Fruit fly (Drosophila melanogaster) whole organism, embryonic: Measurements from ENCODE around the gene awd.

Experiments used
- Aef1 ChIP-seq: fragments of 200-800 bp; sonication (Bioruptor generic); IDR thresholded peaks from 3 replicates; pipeline ENCODE4 v1.3.6; 2022; ENCODE audit warnings: missing biosample characterization, missing genetic modification characterization
- Bdp1 ChIP-seq: fragments of 200-800 bp; sonication (Bioruptor generic); optimal IDR thresholded peaks from 3 replicates; lab custom pipeline; 2016; ENCODE audit warnings: missing biosample characterization, missing genetic modification characterization
- CG10267 ChIP-seq: fragments of 200-800 bp; sonication (Bioruptor generic); optimal IDR thresholded peaks from 2 replicates; lab custom pipeline; 2018; ENCODE audit warnings: missing biosample characterization, mild to moderate bottlenecking, missing genetic modification characterization, moderate library complexity
- CG11504 ChIP-seq: fragments of 200-800 bp; sonication (Bioruptor generic); optimal IDR thresholded peaks from 3 replicates; lab custom pipeline; 2019; ENCODE audit warnings: missing biosample characterization, mild to moderate bottlenecking, missing genetic modification characterization, moderate library complexity
- CG12155 ChIP-seq: fragments of 200-800 bp; sonication (Bioruptor generic); optimal IDR thresholded peaks from 3 replicates; lab custom pipeline; 2016; ENCODE audit warnings: missing biosample characterization, missing genetic modification characterization
- CG14710 ChIP-seq: fragments of 200-800 bp; sonication (Bioruptor generic); optimal IDR thresholded peaks from 3 replicates; lab custom pipeline; 2019; ENCODE audit warnings: missing biosample characterization, mild to moderate bottlenecking, missing genetic modification characterization, moderate library complexity
- CG1529 ChIP-seq: fragments of 200-800 bp; sonication (Bioruptor generic); optimal IDR thresholded peaks from 3 replicates; lab custom pipeline; 2018; ENCODE audit warnings: missing biosample characterization, missing genetic modification characterization
- CG15479 ChIP-seq: fragments of 200-800 bp; sonication (Bioruptor generic); optimal IDR thresholded peaks from 3 replicates; lab custom pipeline; 2019; ENCODE audit warnings: missing biosample characterization, mild to moderate bottlenecking, missing genetic modification characterization, moderate library complexity
- CG15696 ChIP-seq: fragments of 200-800 bp; sonication (Bioruptor generic); optimal IDR thresholded peaks from 2 replicates; lab custom pipeline; 2019; ENCODE audit warnings: missing biosample characterization, mild to moderate bottlenecking, missing genetic modification characterization, moderate library complexity
- CG16813 ChIP-seq: fragments of 200-800 bp; sonication (Bioruptor generic); IDR thresholded peaks from 3 replicates; pipeline ENCODE4 v1.3.6; 2022; ENCODE audit warnings: missing biosample characterization, missing genetic modification characterization; ENCODE audit not compliant: partially characterized antibody
- CG16863 ChIP-seq: fragments of 200-800 bp; sonication (Bioruptor generic); optimal IDR thresholded peaks from 3 replicates; lab custom pipeline; 2016; ENCODE audit warnings: missing biosample characterization, missing genetic modification characterization
- CG17328 ChIP-seq: fragments of 200-800 bp; sonication (Bioruptor generic); IDR thresholded peaks from 2 replicates; pipeline ENCODE4 v1.3.6; 2022; ENCODE audit warnings: missing biosample characterization, missing genetic modification characterization
- CG17829 ChIP-seq: fragments of 200-800 bp; optimal IDR thresholded peaks from 2 replicates; lab custom pipeline; 2019; ENCODE audit warnings: missing biosample characterization, mild to moderate bottlenecking, missing genetic modification characterization, moderate library complexity
- CG4328 ChIP-seq: fragments of 200-800 bp; sonication (Bioruptor generic); optimal IDR thresholded peaks from 3 replicates; lab custom pipeline; 2017; ENCODE audit warnings: missing biosample characterization, missing genetic modification reagents, missing genetic modification characterization
- CG4820 ChIP-seq: fragments of 200-800 bp; sonication (Bioruptor generic); optimal IDR thresholded peaks from 3 replicates; lab custom pipeline; 2016; ENCODE audit warnings: missing biosample characterization, missing genetic modification characterization
- CG5180 ChIP-seq: fragments of 200-800 bp; sonication (Bioruptor generic); optimal IDR thresholded peaks from 3 replicates; lab custom pipeline; 2017; ENCODE audit warnings: missing biosample characterization, missing genetic modification characterization, mild to moderate bottlenecking, moderate library complexity, missing genetic modification reagents
- CG6813 ChIP-seq: fragments of 200-800 bp; sonication (Bioruptor generic); optimal IDR thresholded peaks from 2 replicates; lab custom pipeline; 2017; ENCODE audit warnings: missing biosample characterization, missing genetic modification characterization, mild to moderate bottlenecking, moderate library complexity, missing genetic modification reagents
- CG7745 ChIP-seq: fragments of 200-800 bp; sonication (Bioruptor generic); optimal IDR thresholded peaks from 2 replicates; lab custom pipeline; 2018; ENCODE audit warnings: missing biosample characterization, mild to moderate bottlenecking, missing genetic modification characterization, moderate library complexity
- CG7928 ChIP-seq: fragments of 200-800 bp; sonication (Bioruptor generic); optimal IDR thresholded peaks from 2 replicates; lab custom pipeline; 2017; ENCODE audit warnings: missing biosample characterization, mild to moderate bottlenecking, missing genetic modification characterization
- CG8359 ChIP-seq: fragments of 200-800 bp; sonication (Bioruptor generic); optimal IDR thresholded peaks from 2 replicates; lab custom pipeline; 2017; ENCODE audit warnings: missing biosample characterization, mild to moderate bottlenecking, missing genetic modification characterization, borderline replicate concordance
- CG8388 ChIP-seq: fragments of 200-800 bp; sonication (Bioruptor generic); optimal IDR thresholded peaks from 2 replicates; lab custom pipeline; 2019; ENCODE audit warnings: missing biosample characterization, mild to moderate bottlenecking, missing genetic modification characterization, moderate library complexity
- CG8478 ChIP-seq: fragments of >200 bp; optimal IDR thresholded peaks from 2 replicates; lab custom pipeline; 2018
- CG9437 ChIP-seq: fragments of 200-800 bp; sonication (Bioruptor generic); optimal IDR thresholded peaks from 2 replicates; lab custom pipeline; 2018; ENCODE audit warnings: missing biosample characterization, mild to moderate bottlenecking, missing genetic modification characterization
- CG9609 ChIP-seq: fragments of 200-800 bp; sonication (Bioruptor generic); optimal IDR thresholded peaks from 3 replicates; lab custom pipeline; 2016; ENCODE audit warnings: missing biosample characterization, missing genetic modification characterization
- CG9797 ChIP-seq: fragments of 200-800 bp; sonication (Bioruptor generic); optimal IDR thresholded peaks from 3 replicates; lab custom pipeline; 2018; ENCODE audit warnings: missing biosample characterization, mild to moderate bottlenecking, missing genetic modification characterization
- CrebB ChIP-seq: fragments of 200-800 bp; sonication (Bioruptor generic); optimal IDR thresholded peaks from 3 replicates; lab custom pipeline; 2018; ENCODE audit warnings: missing biosample characterization, mild to moderate bottlenecking, missing genetic modification characterization
- Dip3 ChIP-seq: fragments of 200-800 bp; sonication (Bioruptor generic); optimal IDR thresholded peaks from 3 replicates; lab custom pipeline; 2016; ENCODE audit warnings: missing biosample characterization, missing genetic modification characterization
- HmgZ ChIP-seq: fragments of 200-800 bp; sonication (Bioruptor generic); optimal IDR thresholded peaks from 2 replicates; lab custom pipeline; 2018; ENCODE audit warnings: missing biosample characterization, mild to moderate bottlenecking, missing genetic modification characterization
- Hr78 ChIP-seq, 2 experiments: fragments of 200-800 bp in 1 of 2; fragments of >200 bp in 1 of 2; sonication (Bioruptor generic) in 1 of 2; optimal IDR thresholded peaks; 2 replicates each; lab custom pipeline; 2017 to 2019; ENCODE audit warnings: missing biosample characterization in 2 of 2, missing genetic modification characterization in 2 of 2, mild to moderate bottlenecking in 1 of 2, moderate library complexity in 1 of 2
- Jarid2 ChIP-seq: fragments of 200-800 bp; sonication (Bioruptor generic); optimal IDR thresholded peaks from 3 replicates; lab custom pipeline; 2017; ENCODE audit warnings: mild to moderate bottlenecking, missing biosample characterization, missing genetic modification reagents, missing genetic modification characterization
- Mad ChIP-seq: fragments of 200-800 bp; sonication (Bioruptor generic); optimal IDR thresholded peaks from 2 replicates; lab custom pipeline; 2016; ENCODE audit warnings: missing biosample characterization, missing genetic modification characterization
- Poxn ChIP-seq: fragments of 200-800 bp; sonication (Bioruptor generic); IDR thresholded peaks from 2 replicates; pipeline ENCODE4 v1.3.6; 2022; ENCODE audit warnings: missing biosample characterization, missing genetic modification characterization
- Six4 ChIP-seq: fragments of 200-800 bp; sonication (Bioruptor generic); optimal IDR thresholded peaks from 2 replicates; lab custom pipeline; 2016; ENCODE audit warnings: missing biosample characterization, missing genetic modification characterization
- Sox102F ChIP-seq: fragments of 200-800 bp; sonication (Bioruptor generic); optimal IDR thresholded peaks from 2 replicates; lab custom pipeline; 2018; ENCODE audit warnings: missing biosample characterization, mild to moderate bottlenecking, missing genetic modification characterization, moderate library complexity
- Trl ChIP-seq, 3 experiments: fragments of >200 bp in 2 of 3; fragments of 200-800 bp in 1 of 3; sonication (Bioruptor generic) in 1 of 3; optimal IDR thresholded peaks; 2 replicates in 1 of 3; 3 replicates in 2 of 3; lab custom pipeline; 2016 to 2017; ENCODE audit warnings: missing biosample characterization in 1 of 3, missing genetic modification characterization in 1 of 3
- Xbp1 ChIP-seq: fragments of 200-800 bp; sonication (Bioruptor generic); optimal IDR thresholded peaks from 3 replicates; lab custom pipeline; 2016; ENCODE audit warnings: missing biosample characterization, mild to moderate bottlenecking, missing genetic modification characterization
- ap ChIP-seq: fragments of 200-800 bp; sonication (Bioruptor generic); IDR thresholded peaks from 2 replicates; pipeline ENCODE4 v1.3.6; 2022; ENCODE audit warnings: missing biosample characterization, missing genetic modification characterization
- cato ChIP-seq: fragments of 200-800 bp; sonication (Bioruptor generic); optimal IDR thresholded peaks from 2 replicates; lab custom pipeline; 2016; ENCODE audit warnings: missing biosample characterization, missing genetic modification characterization, borderline replicate concordance
- dpn ChIP-seq, 2 experiments: fragments of 200-800 bp; sonication (Bioruptor generic); optimal IDR thresholded peaks; 3 replicates each; lab custom pipeline; 2016; ENCODE audit warnings: missing biosample characterization in 2 of 2, missing genetic modification characterization in 2 of 2
- gcm2 ChIP-seq: fragments of 200-800 bp; sonication (Bioruptor generic); optimal IDR thresholded peaks from 2 replicates; lab custom pipeline; 2016; ENCODE audit warnings: missing biosample characterization, missing genetic modification characterization
- grn ChIP-seq: fragments of 200-800 bp; sonication (Bioruptor generic); optimal IDR thresholded peaks from 3 replicates; lab custom pipeline; 2017; ENCODE audit warnings: missing biosample characterization, missing genetic modification characterization
- hb ChIP-seq: fragments of 200-800 bp; sonication (Bioruptor generic); IDR thresholded peaks from 3 replicates; pipeline ENCODE4 v1.3.6; 2022; ENCODE audit warnings: missing biosample characterization, missing genetic modification characterization; ENCODE audit not compliant: partially characterized antibody
- lbe ChIP-seq: fragments of 200-800 bp; sonication (Bioruptor generic); optimal IDR thresholded peaks from 2 replicates; lab custom pipeline; 2016; ENCODE audit warnings: missing biosample characterization, mild to moderate bottlenecking, missing genetic modification characterization
- lola ChIP-seq, 3 experiments: fragments of >200 bp in 2 of 3; fragments of 200-800 bp in 1 of 3; sonication (Bioruptor generic) in 1 of 3; optimal IDR thresholded peaks; 2 replicates each; lab custom pipeline; 2017 to 2019; ENCODE audit warnings: missing biosample characterization in 3 of 3, missing genetic modification characterization in 3 of 3, mild to moderate bottlenecking in 1 of 3, moderate library complexity in 1 of 3
- nerfin-2 ChIP-seq: fragments of 200-800 bp; sonication (Bioruptor generic); IDR thresholded peaks from 2 replicates; pipeline ENCODE4 v1.3.6; 2022; ENCODE audit warnings: missing biosample characterization, missing genetic modification characterization; ENCODE audit not compliant: partially characterized antibody
- nmo ChIP-seq: fragments of 200-800 bp; sonication (Bioruptor generic); optimal IDR thresholded peaks from 2 replicates; lab custom pipeline; 2018; ENCODE audit warnings: missing biosample characterization, mild to moderate bottlenecking, missing genetic modification characterization, moderate library complexity
- pfk ChIP-seq: fragments of 200-800 bp; sonication (Bioruptor generic); optimal IDR thresholded peaks from 2 replicates; lab custom pipeline; 2018; ENCODE audit warnings: missing biosample characterization, mild to moderate bottlenecking, missing genetic modification characterization, moderate library complexity
- salm ChIP-seq: fragments of 200-800 bp; sonication (Bioruptor generic); optimal IDR thresholded peaks from 2 replicates; lab custom pipeline; 2018; ENCODE audit warnings: missing biosample characterization, mild to moderate bottlenecking, missing genetic modification characterization
- sisA ChIP-seq: fragments of 200-800 bp; sonication (Bioruptor generic); IDR thresholded peaks from 2 replicates; pipeline ENCODE4 v1.3.6; 2022; ENCODE audit warnings: missing biosample characterization, missing genetic modification characterization
- tap ChIP-seq: fragments of 200-800 bp; optimal IDR thresholded peaks from 3 replicates; lab custom pipeline; 2019; ENCODE audit warnings: missing biosample characterization, mild to moderate bottlenecking, missing genetic modification characterization, moderate library complexity

Gene awd

dm6 chr3R:31743279-31743678 lies 2.6 kb downstream of the awd start, which contains the start of gene Tbca (continued):
- no peak for TF ChIP-seq CG12155 (GFP tag; lab: Kevin White, UChicago)
- no peak for TF ChIP-seq ap (GFP tag; lab: Robert Waterston, UW)
- no peak for TF ChIP-seq CG8359
- no peak for TF ChIP-seq CG15479 (GFP tag; lab: Kevin White, UChicago)
- no peak for TF ChIP-seq nerfin-2 (GFP tag; lab: Robert Waterston, UW)
- peak; percentile 97 for TF ChIP-seq pfk (GFP tag; lab: Kevin White, UChicago)
- no peak for TF ChIP-seq CG9609 (GFP tag; lab: Kevin White, UChicago)
- no peak for TF ChIP-seq Sox102F
- no peak for TF ChIP-seq grn
- TF ChIP-seq CG7745 (tag; lab: Kevin White, UChicago), result no peak
- no peak for TF ChIP-seq Six4 (GFP tag; lab: Kevin White, UChicago)
- TF ChIP-seq CG17829 (tag; lab: Kevin White, UChicago), result peak; percentile 9
- peak; percentile 43 for TF ChIP-seq CG10267 (tag; lab: Kevin White, UChicago)
- no peak for TF ChIP-seq cato
- TF ChIP-seq CG1529 (GFP tag; lab: Kevin White, UChicago), result no peak
- TF ChIP-seq CG8478 (lab: Kevin White, UChicago), result no peak
- TF ChIP-seq hb, result no peak
- no peak for TF ChIP-seq gcm2 (GFP tag; lab: Kevin White, UChicago)
- no peak for TF ChIP-seq CG9437 (GFP tag; lab: Kevin White, UChicago)
- TF ChIP-seq CG9797 (GFP tag; lab: Kevin White, UChicago), result peak; percentile 29
- TF ChIP-seq Trl (optimal IDR thresholded peaks at IDR 0.05; lab: Kevin White, UChicago), result no peak
- TF ChIP-seq Trl (GFP tag; optimal IDR thresholded peaks at IDR 0.05; lab: Kevin White, UChicago), result no peak
- peak; percentile 48 for TF ChIP-seq CG8388 (GFP tag; lab: Kevin White, UChicago)
- TF ChIP-seq CG15696 (tag; lab: Kevin White, UChicago), result no peak
- TF ChIP-seq dpn (GFP tag; optimal IDR thresholded peaks at IDR 0.05; lab: Kevin White, UChicago), result no peak
- no peak for TF ChIP-seq Dip3 (GFP tag; lab: Kevin White, UChicago)
- TF ChIP-seq CrebB (tag; lab: Kevin White, UChicago), result no peak
- no peak for TF ChIP-seq lola (GFP tag; optimal IDR thresholded peaks at IDR 0.05; lab: Kevin White, UChicago)
- TF ChIP-seq sisA (GFP tag; lab: Robert Waterston, UW), result no peak
- peak; percentile 32; the same call in 1 of the 3 replicates for TF ChIP-seq Aef1
- TF ChIP-seq CG4328, result no peak
- TF ChIP-seq CG16863 (GFP tag; lab: Kevin White, UChicago), result no peak
- TF ChIP-seq Jarid2, result no peak
- 0 out of 2 replicates have a peak, but pooled peaks have one; percentile 16 for TF ChIP-seq CG17328 (GFP tag; lab: Robert Waterston, UW)
- no peak for TF ChIP-seq salm (tag; lab: Kevin White, UChicago)
- peak; percentile 22 for TF ChIP-seq CG14710 (tag; lab: Kevin White, UChicago)
- no peak for TF ChIP-seq CG4820
- no peak for TF ChIP-seq tap (tag; lab: Kevin White, UChicago)
- no peak for TF ChIP-seq Bdp1 (GFP tag; lab: Kevin White, UChicago)
- no peak for TF ChIP-seq Mad (GFP tag; lab: Kevin White, UChicago)
- TF ChIP-seq HmgZ (tag; lab: Kevin White, UChicago), result peak; percentile 52
- TF ChIP-seq CG11504 (tag; lab: Kevin White, UChicago), result no peak
- TF ChIP-seq CG5180 (GFP tag; lab: Kevin White, UChicago), result no peak
- no peak for TF ChIP-seq CG6813 (GFP tag; lab: Kevin White, UChicago)
- no peak for TF ChIP-seq Xbp1
- TF ChIP-seq CG16813 (GFP tag; lab: Robert Waterston, UW), result peak; percentile 53; the same call in 2 of the 3 replicates
- TF ChIP-seq lbe (GFP tag; lab: Kevin White, UChicago), result no peak
- TF ChIP-seq CG7928, result peak; percentile 84
- no peak for TF ChIP-seq Hr78 (GFP tag; optimal IDR thresholded peaks at IDR 0.05; lab: Kevin White, UChicago)
- TF ChIP-seq nmo (GFP tag; lab: Kevin White, UChicago), result peak; percentile 4
- TF ChIP-seq Poxn, result no peak
